Worm (Caenorhabditis elegans): ENCODE data around the gene Y38F1A.7.

- TF ChIP-seq sptf-1 (tag; optimal IDR thresholded peaks at IDR 0.05) (no peak), blmp-1 (tag; optimal IDR thresholded peaks at IDR 0.05) (no peak), lin-13 (tag; optimal IDR thresholded peaks at IDR 0.05) (no peak), lin-32 (GFP tag; optimal IDR thresholded peaks at IDR 0.05) (no peak), snpc-4 (tag; optimal IDR thresholded peaks at IDR 0.05) (no peak), bed-3 (GFP tag; optimal IDR thresholded peaks at IDR 0.05) (no peak), ham-2 (GFP tag; optimal IDR thresholded peaks at IDR 0.05) (no peak), lsy-2 (tag; optimal IDR thresholded peaks at IDR 0.05) (no peak), mab-5 (tag; optimal IDR thresholded peaks at IDR 0.05) (no peak), M03D4.4 (tag; optimal IDR thresholded peaks at IDR 0.05) (no peak), nhr-12 (tag; optimal IDR thresholded peaks at IDR 0.05) (no peak)
Measured at ce11 chrII:12965138-12965537, 32.5 kb downstream of the Y38F1A.7 start.

All from whole organism, mixed stage, embryonic.